Worm (Caenorhabditis elegans): Measurements from ENCODE around the gene nhr-166.
A peak's percentile ranks its signal among the peaks of the same experiment; 100 is the strongest.

Gene nhr-166

DNA sequence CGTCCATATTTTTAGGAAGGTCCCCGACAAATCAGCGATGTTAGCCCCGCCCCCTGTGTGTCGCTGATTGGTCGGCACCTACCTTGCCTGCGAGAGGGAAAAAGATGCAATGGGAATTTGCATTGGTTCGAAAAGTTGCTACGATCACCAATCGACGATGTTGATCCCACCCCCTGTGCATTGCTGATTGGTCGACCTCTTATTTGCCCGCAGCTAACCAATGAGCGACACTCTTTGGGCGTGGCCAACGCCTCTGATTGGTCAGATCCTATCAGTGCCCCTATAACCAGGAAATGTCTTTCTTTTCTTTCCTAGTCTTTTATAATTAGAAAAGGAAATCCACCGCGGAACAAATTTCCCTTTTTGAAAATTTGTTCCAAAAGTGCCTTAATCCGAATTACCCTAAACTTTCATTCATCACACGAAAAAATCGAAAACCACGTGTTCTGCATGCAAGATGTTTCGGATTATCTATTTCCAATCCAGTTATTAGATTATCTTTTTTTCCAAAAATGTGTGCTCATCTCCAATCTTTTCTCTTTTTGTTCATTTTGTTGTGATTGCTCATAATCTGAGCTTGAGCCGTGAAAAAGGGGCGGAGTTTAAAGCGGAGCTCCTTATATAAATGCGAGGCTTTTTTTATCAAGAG, 38.1 kb downstream of the nhr-166 start:
- TF ChIP-seq nhr-25 (tag; optimal IDR thresholded peaks at IDR 0.05) (no peak), mab-5 (tag; optimal IDR thresholded peaks at IDR 0.05) (no peak), gmeb-1 (tag; optimal IDR thresholded peaks at IDR 0.05) (no peak), ztf-4 (tag; optimal IDR thresholded peaks at IDR 0.05) (no peak), dmd-4 (tag; optimal IDR thresholded peaks at IDR 0.05) (no peak), unc-55 (GFP tag; optimal IDR thresholded peaks at IDR 0.05) (no peak), nhr-77 (tag; optimal IDR thresholded peaks at IDR 0.05) (no peak), nhr-21 (tag; optimal IDR thresholded peaks at IDR 0.05) (no peak), unc-39 (tag; optimal IDR thresholded peaks at IDR 0.05) (no peak), aly-2 (tag; optimal IDR thresholded peaks at IDR 0.05) (no peak), sem-4 (tag; optimal IDR thresholded peaks at IDR 0.05) (no peak), lsy-2 (tag; optimal IDR thresholded peaks at IDR 0.05) (no peak), lin-39 (tag; optimal IDR thresholded peaks at IDR 0.05) (no peak), crh-2 (tag; optimal IDR thresholded peaks at IDR 0.05) (no peak), nhr-129 (tag; optimal IDR thresholded peaks at IDR 0.05) (no peak)

DNA sequence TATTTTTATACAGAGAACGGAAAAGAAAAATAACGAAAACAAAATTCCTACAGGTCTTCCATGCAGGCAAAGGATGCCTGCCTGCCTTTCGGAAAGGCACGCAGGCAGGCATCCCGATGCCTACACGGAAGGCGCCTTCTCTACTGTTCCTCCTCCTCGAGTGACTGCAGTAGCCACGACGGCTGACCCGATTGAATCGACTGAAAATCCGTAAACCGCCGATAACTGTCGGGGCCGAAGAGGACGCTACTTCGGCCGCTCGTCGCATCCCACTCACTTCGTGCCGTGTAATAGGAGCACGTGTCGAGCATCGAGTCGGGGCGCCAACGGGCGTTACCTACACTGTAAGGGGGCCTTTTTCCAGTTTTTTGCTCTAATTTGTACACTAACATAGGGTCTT, 40.6 kb downstream of the nhr-166 start:
- no peak for TF ChIP-seq nhr-10 (tag; optimal IDR thresholded peaks at IDR 0.05)
- TF ChIP-seq mbf-1 (tag; optimal IDR thresholded peaks at IDR 0.05): no peak
- no peak for TF ChIP-seq peb-1 (tag; optimal IDR thresholded peaks at IDR 0.05)
- TF ChIP-seq unc-62 (GFP tag; optimal IDR thresholded peaks at IDR 0.05): no peak
- no peak for TF ChIP-seq unc-55 (GFP tag; optimal IDR thresholded peaks at IDR 0.05)
- TF ChIP-seq elt-1 (tag; optimal IDR thresholded peaks at IDR 0.05): no peak
- TF ChIP-seq lin-11 (tag; optimal IDR thresholded peaks at IDR 0.05): no peak
- TF ChIP-seq dmd-4 (tag; optimal IDR thresholded peaks at IDR 0.05): no peak
- no peak for TF ChIP-seq nhr-6 (tag; optimal IDR thresholded peaks at IDR 0.05)
- no peak for TF ChIP-seq ama-1 (optimal IDR thresholded peaks at IDR 0.05)
- TF ChIP-seq sem-4 (tag; optimal IDR thresholded peaks at IDR 0.05): no peak
- TF ChIP-seq ZK546.5 (tag; optimal IDR thresholded peaks at IDR 0.05): no peak
- TF ChIP-seq blmp-1 (tag; optimal IDR thresholded peaks at IDR 0.05; ENCODE audit: insufficient read depth): no peak
- TF ChIP-seq sma-3 (GFP tag; optimal IDR thresholded peaks at IDR 0.05): no peak
- no peak for TF ChIP-seq ceh-82 (tag; optimal IDR thresholded peaks at IDR 0.05)
- TF ChIP-seq R02D3.7 (tag; optimal IDR thresholded peaks at IDR 0.05): no peak
- TF ChIP-seq lin-39 (tag; optimal IDR thresholded peaks at IDR 0.05): no peak
- no peak for TF ChIP-seq nhr-77 (tag; optimal IDR thresholded peaks at IDR 0.05)
- no peak for TF ChIP-seq nhr-21 (tag; optimal IDR thresholded peaks at IDR 0.05)
- TF ChIP-seq crh-2 (tag; optimal IDR thresholded peaks at IDR 0.05): no peak

DNA sequence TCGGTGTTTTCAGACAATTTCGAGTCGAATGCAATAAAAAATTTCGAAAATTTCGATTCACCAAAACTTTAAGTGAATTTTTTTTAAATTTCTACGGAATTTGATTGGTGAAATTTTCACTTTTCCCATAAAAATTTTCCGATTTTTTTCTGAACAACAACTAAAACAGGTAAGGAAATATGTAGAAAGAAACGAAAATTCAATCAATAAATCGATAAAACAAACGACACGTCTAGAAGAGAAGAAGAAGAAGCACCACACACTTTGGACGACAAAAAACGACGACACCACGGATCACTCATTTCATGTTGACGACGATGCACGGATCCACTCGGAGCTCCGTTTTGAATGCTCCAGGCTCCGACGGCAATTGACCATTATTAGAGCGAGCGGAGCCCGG, 42.7 kb downstream of the nhr-166 start:
- TF ChIP-seq lin-11 (tag; optimal IDR thresholded peaks at IDR 0.05) (no peak), fos-1 (tag; optimal IDR thresholded peaks at IDR 0.05) (no peak)

DNA sequence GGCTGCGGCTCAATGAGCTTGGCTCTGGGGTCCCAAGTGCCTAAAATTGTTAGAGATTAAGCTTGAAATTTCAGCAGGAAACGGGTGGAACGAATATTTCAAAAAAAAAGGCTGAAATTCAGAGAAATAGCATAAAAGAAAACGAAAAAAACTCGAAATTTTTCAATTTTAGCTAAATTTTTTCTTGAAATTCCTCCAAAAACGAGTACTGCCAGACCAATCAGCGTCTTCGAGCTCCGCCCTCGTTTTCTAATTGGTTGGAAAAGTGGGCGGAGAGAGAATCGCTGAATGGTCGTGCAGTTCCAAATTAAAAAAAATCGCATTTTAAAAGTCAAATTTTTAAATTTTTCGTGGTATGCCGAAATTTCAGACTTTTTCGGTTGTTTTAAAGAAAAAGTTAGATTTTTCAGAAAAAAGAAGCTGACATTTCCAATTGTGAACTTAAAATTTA, 47.9 kb downstream of the nhr-166 start, which contains the start of gene plpp-1.1:
plpp-1.1 (minus strand) TSS at position 51 of the 451 bp plus-strand sequence.
- no peak for TF ChIP-seq lin-13 (GFP tag; optimal IDR thresholded peaks at IDR 0.05)
- no peak for TF ChIP-seq Y55F3AM.14 (GFP tag; optimal IDR thresholded peaks at IDR 0.05)
- TF ChIP-seq egl-27 (tag; optimal IDR thresholded peaks at IDR 0.05): no peak
- no peak for TF ChIP-seq R02D3.7 (tag; optimal IDR thresholded peaks at IDR 0.05)
- no peak for TF ChIP-seq nhr-12 (tag; optimal IDR thresholded peaks at IDR 0.05)
- TF ChIP-seq alr-1 (tag; optimal IDR thresholded peaks at IDR 0.05): no peak
- no peak for TF ChIP-seq ZK546.5 (tag; optimal IDR thresholded peaks at IDR 0.05)
- no peak for TF ChIP-seq nhr-129 (tag; optimal IDR thresholded peaks at IDR 0.05)
- no peak for TF ChIP-seq mab-5 (tag; optimal IDR thresholded peaks at IDR 0.05)
- no peak for TF ChIP-seq nhr-21 (tag; optimal IDR thresholded peaks at IDR 0.05)
- TF ChIP-seq elt-1 (tag; optimal IDR thresholded peaks at IDR 0.05): no peak

DNA sequence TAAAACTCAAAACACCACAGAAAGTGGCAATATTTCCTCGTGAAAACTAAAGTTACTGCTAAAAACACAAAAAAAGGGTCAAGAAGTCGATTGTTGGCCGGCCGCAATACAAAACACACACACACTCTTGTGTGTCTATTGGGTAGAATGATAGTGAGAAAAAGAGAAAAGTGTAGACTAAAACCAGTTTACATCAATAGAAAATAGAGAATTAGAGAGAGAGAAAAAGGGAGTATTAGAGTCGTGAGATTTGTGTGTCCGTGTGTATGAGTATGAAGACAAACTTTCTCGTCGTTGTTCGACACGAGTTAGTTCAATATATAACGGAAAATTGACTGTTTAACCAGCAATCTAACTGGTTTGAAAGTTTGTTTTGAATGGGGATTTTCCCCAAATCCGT, 49.4 kb downstream of the nhr-166 start:
- TF ChIP-seq egl-27 (tag; optimal IDR thresholded peaks at IDR 0.05) (no peak), sma-9 (GFP tag; optimal IDR thresholded peaks at IDR 0.05) (peak; percentile 56), sma-9 (tag; optimal IDR thresholded peaks at IDR 0.05) (no peak), crh-2 (tag; optimal IDR thresholded peaks at IDR 0.05) (peak; percentile 27), F13H6.1 (tag; optimal IDR thresholded peaks at IDR 0.05) (peak; percentile 72), sma-3 (GFP tag; optimal IDR thresholded peaks at IDR 0.05) (peak; percentile 17), blmp-1 (tag; optimal IDR thresholded peaks at IDR 0.05; ENCODE audit: insufficient read depth) (peak; percentile 66), ZK546.5 (tag; optimal IDR thresholded peaks at IDR 0.05) (no peak), C34F6.9 (tag; optimal IDR thresholded peaks at IDR 0.05) (peak; percentile 35), fos-1 (tag; optimal IDR thresholded peaks at IDR 0.05) (peak; percentile 67), nhr-23 (tag; optimal IDR thresholded peaks at IDR 0.05) (no peak), lsy-2 (tag; optimal IDR thresholded peaks at IDR 0.05) (peak in 1 of 2 experiments; percentile 17), nhr-129 (tag; optimal IDR thresholded peaks at IDR 0.05) (peak; percentile 73), zag-1 (tag; optimal IDR thresholded peaks at IDR 0.05) (no peak), nhr-25 (tag; optimal IDR thresholded peaks at IDR 0.05) (peak; percentile 0), unc-55 (GFP tag; optimal IDR thresholded peaks at IDR 0.05) (peak; percentile 43), Y55F3AM.14 (GFP tag; optimal IDR thresholded peaks at IDR 0.05) (no peak)

Data from whole organism, L2 larva.